Worm (Caenorhabditis elegans) whole organism, late embryonic: Measurements from ENCODE around the gene F32D8.11.

ENCODE experiments used
- C08G9.2 ChIP-seq: sonication (generic microtip); optimal IDR thresholded peaks from 2 replicates; lab custom pipeline; 2016; ENCODE audit warnings: mild to moderate bottlenecking, missing genetic modification characterization, moderate library complexity, missing compliant biosample characterization
- F13H6.1 ChIP-seq: sonication (generic microtip); optimal IDR thresholded peaks from 2 replicates; lab custom pipeline; 2016; ENCODE audit warnings: missing genetic modification characterization, missing compliant biosample characterization
- ceh-22 ChIP-seq: sonication (generic microtip); optimal IDR thresholded peaks from 2 replicates; lab custom pipeline; 2017; ENCODE audit warnings: missing biosample characterization, missing genetic modification characterization
- nfya-1 ChIP-seq: sonication (generic microtip); optimal IDR thresholded peaks from 2 replicates; lab custom pipeline; 2017; ENCODE audit warnings: missing genetic modification characterization, mild to moderate bottlenecking, missing compliant biosample characterization, antibody characterized with exemption, moderate library complexity
- tbx-2 ChIP-seq: sonication (generic microtip); optimal IDR thresholded peaks from 2 replicates; lab custom pipeline; 2016; ENCODE audit warnings: missing genetic modification characterization, missing compliant biosample characterization
- unc-42 ChIP-seq: sonication (generic microtip); optimal IDR thresholded peaks from 2 replicates; lab custom pipeline; 2016; ENCODE audit warnings: missing genotype, missing genetic modification characterization, missing compliant biosample characterization

ce11 chrV:10896706-10897105 is 7.8 kb upstream of the F32D8.11 start:
- TF ChIP-seq nfya-1 (tag; lab: Kevin White, UChicago), result no peak
- no peak for TF ChIP-seq F13H6.1
- no peak for TF ChIP-seq ceh-22 (tag; lab: Kevin White, UChicago)
- no peak for TF ChIP-seq tbx-2 (tag; lab: Kevin White, UChicago)
- TF ChIP-seq unc-42 (tag; lab: Kevin White, UChicago), result no peak
- TF ChIP-seq C08G9.2, result no peak
